Worm (Caenorhabditis elegans): ENCODE results near the gene fbxa-157.

DNA sequence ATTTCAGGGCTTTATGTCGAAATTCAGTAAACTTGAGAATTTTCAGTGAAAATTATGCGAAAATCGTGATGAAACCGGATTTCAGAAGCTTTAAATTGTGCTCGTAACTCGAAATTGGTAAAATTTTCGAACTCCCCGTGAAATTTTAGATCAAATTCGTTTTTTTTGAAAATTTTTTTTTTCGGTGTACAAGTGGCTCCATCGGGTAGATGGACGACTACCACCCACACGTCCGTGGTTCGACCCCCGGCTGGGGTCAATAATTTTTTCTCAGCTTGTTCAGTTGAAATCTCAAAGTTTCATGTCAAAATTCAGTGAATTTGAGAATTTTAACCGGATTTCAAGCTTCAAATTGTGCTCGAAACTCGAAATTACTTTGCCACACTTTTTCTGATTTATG is 36.3 kb downstream of the fbxa-157 start:
- TF ChIP-seq fkh-4 (tag; optimal IDR thresholded peaks at IDR 0.05; ENCODE audit: borderline replicate concordance) = no peak
- TF ChIP-seq isw-1 (GFP tag; IDR thresholded peaks at IDR 0.05) = no peak
- TF ChIP-seq efl-3 (GFP tag; optimal IDR thresholded peaks at IDR 0.05) = no peak
- no peak for TF ChIP-seq mdl-1 (tag; optimal IDR thresholded peaks at IDR 0.05)

All from whole organism, L1 larva.